Worm (Caenorhabditis elegans): Measurements from ENCODE around the gene tag-275.

ce11 chrX:6145921-6146320 lies 4.4 kb downstream of the tag-275 start:
- no peak for TF ChIP-seq him-1 (tag; optimal IDR thresholded peaks at IDR 0.05)
- TF ChIP-seq dao-5 (tag; optimal IDR thresholded peaks at IDR 0.05), result no peak
